Fruit fly (Drosophila melanogaster) whole organism, wandering third instar larva: ENCODE measurements around the gene TfIIFbeta.

Source experiments
- CG32264 ChIP-seq: fragments of 200-800 bp; sonication (Bioruptor generic); optimal IDR thresholded peaks from 2 replicates; lab custom pipeline; 2016; ENCODE audit warnings: missing biosample characterization, missing genetic modification characterization
- CG9705 ChIP-seq: fragments of 200-800 bp; sonication (Bioruptor generic); optimal IDR thresholded peaks from 2 replicates; lab custom pipeline; 2018; ENCODE audit warnings: missing biosample characterization, mild to moderate bottlenecking, missing genetic modification characterization
- Dfd ChIP-seq: fragments of >200 bp; optimal IDR thresholded peaks from 2 replicates; lab custom pipeline; 2017; ENCODE audit warnings: missing biosample characterization, missing genetic modification characterization
- Dif ChIP-seq: fragments of 200-275, 200-300 bp; sonication (Bioruptor generic); optimal IDR thresholded peaks from 2 replicates; lab custom pipeline; 2018; ENCODE audit warnings: missing biosample characterization, missing genetic modification characterization; ENCODE audit not compliant: partially characterized antibody
- GATAd ChIP-seq: sonication (Bioruptor generic); optimal IDR thresholded peaks from 2 replicates; lab custom pipeline; 2016; ENCODE audit warnings: missing biosample characterization, missing genetic modification characterization
- HLH106 ChIP-seq: fragments of 200-800 bp; optimal IDR thresholded peaks from 3 replicates; lab custom pipeline; 2019; ENCODE audit warnings: missing biosample characterization, mild to moderate bottlenecking, missing genetic modification characterization, moderate library complexity
- Hnf4 ChIP-seq: fragments of 200-800 bp; sonication (Bioruptor generic); optimal IDR thresholded peaks from 2 replicates; lab custom pipeline; 2016; ENCODE audit warnings: missing biosample characterization, mild to moderate bottlenecking, missing genetic modification characterization
- Hr78 ChIP-seq: fragments of >200 bp; optimal IDR thresholded peaks from 2 replicates; lab custom pipeline; 2017; ENCODE audit warnings: missing biosample characterization, missing genetic modification characterization
- Hr83 ChIP-seq: fragments of 200-300 bp; sonication (Bioruptor generic); optimal IDR thresholded peaks from 2 replicates; lab custom pipeline; 2016; ENCODE audit warnings: missing biosample characterization, mild to moderate bottlenecking, missing genetic modification characterization, moderate library complexity; ENCODE audit not compliant: poor library complexity, severe bottlenecking
- Jra ChIP-seq: sonication (Bioruptor generic); optimal IDR thresholded peaks from 2 replicates; lab custom pipeline; 2016; ENCODE audit warnings: missing biosample characterization, missing genetic modification characterization
- Mio ChIP-seq: sonication (Bioruptor generic); optimal IDR thresholded peaks from 2 replicates; lab custom pipeline; 2016; ENCODE audit warnings: missing biosample characterization, missing genetic modification characterization
- Myc ChIP-seq: fragments of >200 bp; optimal IDR thresholded peaks from 2 replicates; lab custom pipeline; 2017
- N ChIP-seq: fragments of >200 bp; optimal IDR thresholded peaks from 2 replicates; lab custom pipeline; 2018; ENCODE audit warnings: missing biosample characterization, missing external identifiers, missing genetic modification characterization
- OdsH ChIP-seq: fragments of 200-800 bp; sonication (Bioruptor generic); optimal IDR thresholded peaks from 2 replicates; lab custom pipeline; 2016; ENCODE audit warnings: missing biosample characterization, mild to moderate bottlenecking, missing genetic modification characterization
- Rel ChIP-seq, 2 experiments: fragments of 200-800 bp; sonication (Bioruptor generic) in 1 of 2; optimal IDR thresholded peaks; 2 replicates in 1 of 2; 3 replicates in 1 of 2; lab custom pipeline; 2016 to 2019; ENCODE audit warnings: mild to moderate bottlenecking in 2 of 2, missing biosample characterization in 2 of 2, missing genetic modification characterization in 2 of 2, moderate library complexity in 1 of 2
- Sp1 ChIP-seq: fragments of 200-800 bp; sonication (Bioruptor generic); optimal IDR thresholded peaks from 3 replicates; lab custom pipeline; 2019; ENCODE audit warnings: missing biosample characterization, mild to moderate bottlenecking, missing genetic modification characterization, moderate library complexity
- Vsx2 ChIP-seq: fragments of 200-300, 225-300 bp; sonication (Bioruptor generic); optimal IDR thresholded peaks from 2 replicates; lab custom pipeline; 2018; ENCODE audit warnings: missing biosample characterization, missing genetic modification characterization; ENCODE audit not compliant: partially characterized antibody
- br ChIP-seq: fragments of 200-800 bp; sonication (Bioruptor generic); optimal IDR thresholded peaks from 2 replicates; lab custom pipeline; 2016; ENCODE audit warnings: missing biosample characterization, missing genetic modification characterization
- brk ChIP-seq: fragments of 200-800 bp; sonication (Bioruptor generic); optimal IDR thresholded peaks from 2 replicates; lab custom pipeline; 2016; ENCODE audit warnings: missing biosample characterization, mild to moderate bottlenecking, missing genetic modification characterization
- dmrt93B ChIP-seq: fragments of 200-800 bp; sonication (Bioruptor generic); optimal IDR thresholded peaks from 2 replicates; lab custom pipeline; 2018; ENCODE audit warnings: missing biosample characterization, mild to moderate bottlenecking, missing genetic modification characterization
- dsf ChIP-seq: sonication (Bioruptor generic); optimal IDR thresholded peaks from 2 replicates; lab custom pipeline; 2016; ENCODE audit warnings: missing biosample characterization, missing genetic modification characterization, borderline replicate concordance
- ey ChIP-seq: fragments of 200-800 bp; sonication (Bioruptor generic); optimal IDR thresholded peaks from 2 replicates; lab custom pipeline; 2016; ENCODE audit warnings: missing biosample characterization, missing genetic modification characterization
- foxo ChIP-seq, 2 experiments: fragments of 200-800 bp; sonication (Bioruptor generic); optimal IDR thresholded peaks; 2 replicates in 1 of 2; 3 replicates in 1 of 2; lab custom pipeline; 2016 to 2017; ENCODE audit warnings: missing biosample characterization in 2 of 2, missing genetic modification characterization in 2 of 2
- fru ChIP-seq: fragments of 200-800 bp; sonication (Bioruptor generic); optimal IDR thresholded peaks from 3 replicates; lab custom pipeline; 2016; ENCODE audit warnings: missing biosample characterization, mild to moderate bottlenecking, missing genetic modification characterization
- h ChIP-seq: fragments of 200-800 bp; sonication (Bioruptor generic); optimal IDR thresholded peaks from 3 replicates; lab custom pipeline; 2016; ENCODE audit warnings: missing biosample characterization, mild to moderate bottlenecking, missing genetic modification characterization
- jim ChIP-seq: fragments of 175-275, 200-325 bp; sonication (Bioruptor generic); optimal IDR thresholded peaks from 2 replicates; lab custom pipeline; 2016; ENCODE audit warnings: missing biosample characterization, mild to moderate bottlenecking, missing genetic modification characterization
- lola ChIP-seq: fragments of >200 bp; optimal IDR thresholded peaks from 2 replicates; lab custom pipeline; 2017; ENCODE audit warnings: missing biosample characterization, missing genetic modification characterization
- pan ChIP-seq: fragments of >200 bp; optimal IDR thresholded peaks from 2 replicates; lab custom pipeline; 2017
- psq ChIP-seq: fragments of 200-800 bp; sonication (Bioruptor generic); optimal IDR thresholded peaks from 3 replicates; lab custom pipeline; 2017; ENCODE audit warnings: missing biosample characterization, mild to moderate bottlenecking, missing genetic modification characterization, moderate library complexity
- rgr ChIP-seq: fragments of 200-800 bp; sonication (Bioruptor generic); optimal IDR thresholded peaks from 3 replicates; lab custom pipeline; 2016; ENCODE audit warnings: missing biosample characterization, mild to moderate bottlenecking, missing genetic modification characterization
- sage ChIP-seq: fragments of 200-800 bp; sonication (Bioruptor generic); optimal IDR thresholded peaks from 2 replicates; lab custom pipeline; 2016; ENCODE audit warnings: missing biosample characterization, mild to moderate bottlenecking, missing genetic modification characterization
- sv ChIP-seq: fragments of 200-800 bp; sonication (Bioruptor generic); optimal IDR thresholded peaks from 3 replicates; lab custom pipeline; 2016; ENCODE audit warnings: missing biosample characterization, missing genetic modification characterization
- tai ChIP-seq: sonication (Bioruptor generic); optimal IDR thresholded peaks from 2 replicates; lab custom pipeline; 2016; ENCODE audit warnings: missing biosample characterization, missing genetic modification characterization
- usp ChIP-seq: fragments of >200 bp; optimal IDR thresholded peaks from 2 replicates; lab custom pipeline; 2017; ENCODE audit warnings: missing biosample characterization, missing genetic modification characterization
- woc ChIP-seq: sonication (Bioruptor generic); optimal IDR thresholded peaks from 2 replicates; lab custom pipeline; 2016; ENCODE audit warnings: missing biosample characterization, mild to moderate bottlenecking, missing genetic modification characterization

Gene TfIIFbeta

DNA sequence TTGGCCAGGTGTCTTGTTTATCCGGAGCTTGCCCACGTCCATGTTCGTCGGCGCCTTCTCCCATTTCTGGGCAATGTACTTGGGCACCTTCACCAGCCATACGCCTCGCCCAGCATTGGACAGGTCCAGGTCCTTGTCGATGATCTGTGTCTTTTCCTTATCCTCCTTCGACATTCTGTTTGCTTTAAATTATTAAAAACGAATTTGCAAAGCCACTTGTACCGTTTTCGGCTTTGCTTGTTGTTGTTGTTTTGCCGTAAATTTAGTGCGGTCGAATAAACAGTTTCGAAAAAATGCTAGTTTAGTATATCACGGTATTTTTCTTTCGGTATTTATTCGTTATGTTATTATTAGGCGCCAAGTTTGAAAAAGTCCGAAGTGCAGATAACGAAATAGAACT is at the start of gene TfIIFbeta:
TSS of gene TfIIFbeta (minus strand) at position 279 of the 400 bp plus-strand sequence.
- TF ChIP-seq sage (GFP tag; lab: Kevin White, UChicago) (peak; percentile 18), ey (GFP tag; lab: Kevin White, UChicago) (no peak), tai (GFP tag; lab: Kevin White, UChicago) (no peak)

DNA sequence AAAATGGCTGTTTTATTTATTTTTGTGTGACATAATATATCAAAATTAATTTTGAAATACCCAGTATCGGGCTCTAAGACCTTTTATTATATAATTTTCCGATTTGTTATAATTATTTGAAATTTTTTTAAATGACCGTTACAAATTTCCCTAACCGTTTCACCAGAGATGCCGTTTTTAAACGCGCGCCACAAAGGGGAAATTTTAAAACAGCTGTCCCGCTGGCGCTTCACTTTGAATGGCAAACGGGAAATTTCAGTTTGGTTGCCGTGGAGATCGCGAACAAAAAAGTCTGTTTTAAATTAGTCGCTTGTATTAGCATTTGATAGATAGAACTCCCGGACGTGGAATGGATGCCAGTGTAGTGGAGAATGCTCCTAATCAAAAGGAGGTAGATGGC is 47.4 kb upstream of the TfIIFbeta start, which contains the start of the genes CG14693 and TTLL15:
TSS of gene CG14693 (minus strand) at position 16 of the 400 bp plus-strand sequence.
TSS of gene TTLL15 (plus strand) at position 257 of the 400 bp plus-strand sequence.
- TF ChIP-seq Vsx2 (GFP tag; lab: Kevin White, UChicago) (no peak), Mio (GFP tag; lab: Kevin White, UChicago) (no peak), Myc (lab: Kevin White, UChicago) (peak; percentile 48), rgr (GFP tag; lab: Kevin White, UChicago) (no peak), Rel (GFP tag; optimal IDR thresholded peaks at IDR 0.05; lab: Kevin White, UChicago) (no peak), Rel (tag; optimal IDR thresholded peaks at IDR 0.05; lab: Kevin White, UChicago) (no peak)

DNA sequence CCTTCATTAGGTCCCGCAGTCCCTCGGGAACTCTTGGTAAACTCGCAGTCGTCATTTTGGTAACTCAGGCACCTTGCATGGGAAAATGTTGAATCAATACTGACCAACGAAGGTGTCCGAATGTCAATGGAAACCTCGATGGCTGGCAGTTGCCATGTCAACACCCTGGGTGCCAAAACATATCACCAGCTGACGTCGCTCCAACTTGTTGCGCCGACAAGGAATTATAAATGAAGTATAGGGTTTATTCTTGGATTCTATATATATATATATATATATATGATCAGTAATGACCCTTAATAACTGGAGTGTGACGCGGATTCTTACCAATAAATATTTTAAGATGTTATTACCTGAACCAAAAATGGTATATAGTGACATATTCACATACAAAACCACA is 36.3 kb upstream of the TfIIFbeta start, which contains the start of gene CG14692:
TSS of gene CG14692 (minus strand) at position 101 of the 400 bp plus-strand sequence.
- TF ChIP-seq pan (lab: Kevin White, UChicago) = no peak
- TF ChIP-seq Hnf4 (GFP tag; lab: Kevin White, UChicago) = no peak
- no peak for TF ChIP-seq N
- no peak for TF ChIP-seq foxo (GFP tag; optimal IDR thresholded peaks at IDR 0.05; lab: Kevin White, UChicago)
- TF ChIP-seq Rel (GFP tag; optimal IDR thresholded peaks at IDR 0.05; lab: Kevin White, UChicago) = no peak
- TF ChIP-seq Rel (tag; optimal IDR thresholded peaks at IDR 0.05; lab: Kevin White, UChicago) = no peak
- no peak for TF ChIP-seq Mio (GFP tag; lab: Kevin White, UChicago)
- no peak for TF ChIP-seq usp
- TF ChIP-seq Dif (GFP tag; lab: Kevin White, UChicago) = no peak
- no peak for TF ChIP-seq br
- no peak for TF ChIP-seq HLH106 (tag; lab: Kevin White, UChicago)

DNA sequence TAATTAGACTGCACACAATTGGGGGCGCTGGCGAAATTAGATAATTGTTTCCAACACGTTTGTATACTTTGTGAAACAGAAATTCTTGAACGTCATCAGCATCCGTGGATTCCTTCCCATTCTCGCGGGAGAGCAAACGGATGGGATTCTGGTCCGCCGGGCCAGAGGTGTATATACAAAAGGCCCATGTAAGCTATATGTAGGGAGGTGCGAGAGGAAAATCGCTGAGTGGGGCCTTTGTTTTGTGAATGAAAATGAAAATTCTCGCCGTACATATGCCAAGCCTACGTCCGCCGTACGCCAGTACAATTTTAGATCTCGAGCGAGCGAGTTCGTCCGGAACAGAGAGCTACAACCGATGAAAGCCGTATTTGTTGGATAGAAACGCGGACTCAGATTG is 25.0 kb upstream of the TfIIFbeta start, which contains the start of gene CG14687:
TSS of gene CG14687 (plus strand) at position 301 of the 400 bp plus-strand sequence.
- TF ChIP-seq dsf (GFP tag; lab: Kevin White, UChicago) = no peak
- no peak for TF ChIP-seq rgr (GFP tag; lab: Kevin White, UChicago)
- no peak for TF ChIP-seq OdsH (GFP tag; lab: Kevin White, UChicago)
- no peak for TF ChIP-seq Hr78 (GFP tag; lab: Kevin White, UChicago)
- no peak for TF ChIP-seq lola

DNA sequence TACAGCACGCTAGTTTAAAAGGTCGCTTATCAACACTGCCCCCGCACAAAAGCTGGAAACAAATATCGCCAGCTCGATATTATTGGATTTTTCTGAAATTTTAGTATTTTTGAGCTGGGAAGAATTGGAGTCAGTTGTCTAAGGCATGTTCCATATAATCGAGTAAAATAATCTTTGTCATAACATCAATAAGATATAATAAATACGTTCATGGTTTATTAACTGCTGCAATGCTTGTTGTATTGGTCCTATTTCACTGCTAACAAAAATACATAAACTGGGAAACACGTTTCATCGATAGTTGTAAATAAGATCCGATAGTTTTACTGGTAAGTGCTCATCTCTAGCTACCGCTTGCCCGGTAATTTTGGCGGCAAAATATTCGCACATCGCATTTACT is 20.6 kb upstream of the TfIIFbeta start, which contains the start of the genes Art1 and Mcm5:
TSS of gene Art1 (minus strand) at position 41 of the 400 bp plus-strand sequence.
TSS of gene Mcm5 (plus strand) at position 339 of the 400 bp plus-strand sequence.
- TF ChIP-seq GATAd (GFP tag; lab: Kevin White, UChicago) (peak; percentile 69), tai (GFP tag; lab: Kevin White, UChicago) (no peak), Myc (lab: Kevin White, UChicago) (peak; percentile 62), dsf (GFP tag; lab: Kevin White, UChicago) (peak; percentile 24), Hr83 (no peak), Rel (GFP tag; optimal IDR thresholded peaks at IDR 0.05; lab: Kevin White, UChicago) (no peak), Rel (tag; optimal IDR thresholded peaks at IDR 0.05; lab: Kevin White, UChicago) (peak; percentile 35), ey (GFP tag; lab: Kevin White, UChicago) (peak; percentile 57), Jra (GFP tag; lab: Kevin White, UChicago) (peak; percentile 79), CG9705 (GFP tag; lab: Kevin White, UChicago) (peak; percentile 38), foxo (GFP tag; optimal IDR thresholded peaks at IDR 0.05; lab: Kevin White, UChicago) (peak in 1 of 2 experiments; percentile 50), h (GFP tag; lab: Kevin White, UChicago) (peak; percentile 67), jim (GFP tag; lab: Kevin White, UChicago) (no peak), CG32264 (GFP tag; lab: Kevin White, UChicago) (peak; percentile 10), fru (GFP tag; lab: Kevin White, UChicago) (peak; percentile 64), dmrt93B (GFP tag; lab: Kevin White, UChicago) (peak; percentile 50), Dfd (no peak), lola (no peak), brk (GFP tag; lab: Kevin White, UChicago) (no peak), woc (peak; percentile 66), Hr78 (GFP tag; lab: Kevin White, UChicago) (no peak), psq (GFP tag; lab: Kevin White, UChicago) (peak; percentile 41), br (peak; percentile 53), OdsH (GFP tag; lab: Kevin White, UChicago) (peak; percentile 35), Sp1 (GFP tag; lab: Kevin White, UChicago) (no peak), Dif (GFP tag; lab: Kevin White, UChicago) (no peak), usp (no peak), Hnf4 (GFP tag; lab: Kevin White, UChicago) (peak; percentile 68), HLH106 (tag; lab: Kevin White, UChicago) (peak; percentile 52), rgr (GFP tag; lab: Kevin White, UChicago) (peak; percentile 65), sv (GFP tag; lab: Kevin White, UChicago) (peak; percentile 49)
- TF ChIP-seq, all 38 proteins: peak for 20
